Worm (Caenorhabditis elegans) whole organism, L1 larva: ENCODE measurements around the gene math-42.

Experiments
- alr-1 ChIP-seq: fragments of 200-800 bp; sonication (Bioruptor generic); optimal IDR thresholded peaks from 2 replicates; lab custom pipeline; 2018; ENCODE audit warnings: borderline replicate concordance, mild to moderate bottlenecking, missing genetic modification characterization, missing compliant biosample characterization
- aly-2 ChIP-seq: fragments of 150-350 bp; optimal IDR thresholded peaks from 2 replicates; lab custom pipeline; 2014; ENCODE audit warnings: missing biosample characterization, missing genetic modification characterization
- ama-1 ChIP-seq: fragments of 150-350 bp; optimal IDR thresholded peaks from 2 replicates; lab custom pipeline; 2014
- efl-1 ChIP-seq, 4 experiments: fragments of 150-350 bp; optimal IDR thresholded peaks in 3 of 4; peaks in 1 of 4; 1 replicate in 1 of 4; 2 replicates in 3 of 4; lab custom pipeline; 2014; ENCODE audit warnings: missing biosample characterization in 2 of 4, missing genetic modification characterization in 2 of 4, missing genetic modification reagents in 2 of 4
- elt-2 ChIP-seq: sonication (generic microtip); optimal IDR thresholded peaks from 2 replicates; lab custom pipeline; 2016; ENCODE audit warnings: missing genetic modification characterization, mild to moderate bottlenecking, inconsistent platforms, missing compliant biosample characterization, missing genetic modification reagents
- irx-1 ChIP-seq: sonication (generic microtip); optimal IDR thresholded peaks from 2 replicates; lab custom pipeline; 2016; ENCODE audit warnings: missing genetic modification characterization, missing compliant biosample characterization
- mep-1 ChIP-seq: fragments of 150-350 bp; optimal IDR thresholded peaks from 2 replicates; lab custom pipeline; 2014; ENCODE audit warnings: missing biosample characterization, missing genetic modification characterization
- nhr-237 ChIP-seq: fragments of 150-350 bp; optimal IDR thresholded peaks from 2 replicates; lab custom pipeline; 2014; ENCODE audit warnings: missing biosample characterization, missing genetic modification characterization
- nhr-28 ChIP-seq: fragments of 150-350 bp; optimal IDR thresholded peaks from 2 replicates; lab custom pipeline; 2014; ENCODE audit warnings: missing biosample characterization, missing genetic modification characterization
- nhr-90 ChIP-seq: sonication (generic microtip); optimal IDR thresholded peaks from 2 replicates; lab custom pipeline; 2016; ENCODE audit warnings: mild to moderate bottlenecking, missing genetic modification characterization, missing compliant biosample characterization; ENCODE audit not compliant: poor library complexity
- skn-1 ChIP-seq: fragments of 150-350 bp; optimal IDR thresholded peaks from 2 replicates; lab custom pipeline; 2014; ENCODE audit warnings: missing biosample characterization, missing genetic modification characterization
- swsn-7 ChIP-seq: sonication (generic microtip); optimal IDR thresholded peaks from 2 replicates; lab custom pipeline; 2016; ENCODE audit warnings: missing genetic modification characterization, missing compliant biosample characterization
- tbx-2 ChIP-seq: sonication (generic microtip); optimal IDR thresholded peaks from 2 replicates; lab custom pipeline; 2016; ENCODE audit warnings: missing genetic modification characterization, missing compliant biosample characterization
- unc-130 ChIP-seq: fragments of 150-350 bp; optimal IDR thresholded peaks from 2 replicates; lab custom pipeline; 2017; ENCODE audit warnings: missing biosample characterization, missing genetic modification characterization, inconsistent platforms

DNA sequence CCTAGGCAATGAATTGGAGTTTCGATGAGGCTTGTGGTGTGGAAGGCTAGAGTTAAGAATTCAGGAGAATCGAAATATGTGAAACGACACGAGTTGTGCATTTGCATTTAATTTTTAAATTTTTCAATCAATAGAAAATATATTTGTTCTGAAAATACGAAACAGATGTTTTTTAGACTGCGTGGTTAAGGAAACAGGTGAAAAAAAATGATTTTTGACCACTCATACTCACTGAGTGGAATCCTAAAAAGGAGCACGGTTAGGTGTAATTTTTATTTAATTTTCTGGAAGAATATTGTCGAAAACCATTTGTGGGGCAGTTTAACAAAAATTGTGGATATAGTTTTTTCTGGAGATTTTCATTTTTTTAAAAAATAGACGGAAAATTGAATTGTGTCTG, 17.1 kb downstream of the math-42 start, which contains the start of gene srh-195:
- TF ChIP-seq aly-2 (tag; lab: Kevin White, UChicago), result no peak
- no peak for TF ChIP-seq unc-130 (tag; lab: Kevin White, UChicago)
- no peak for TF ChIP-seq mep-1 (tag; lab: Kevin White, UChicago)
- TF ChIP-seq nhr-28 (tag; lab: Kevin White, UChicago), result no peak
- TF ChIP-seq elt-2, result no peak
- TF ChIP-seq skn-1 (tag; lab: Kevin White, UChicago), result no peak
- TF ChIP-seq ama-1 (lab: Kevin White, UChicago), result no peak
- no peak for TF ChIP-seq irx-1
- no peak for TF ChIP-seq nhr-237
- TF ChIP-seq alr-1, result no peak
- no peak for TF ChIP-seq nhr-90 (tag; lab: Kevin White, UChicago)
- no peak for TF ChIP-seq efl-1 (optimal IDR thresholded peaks at IDR 0.05; lab: Kevin White, UChicago)
- no peak for TF ChIP-seq efl-1 (GFP tag; optimal IDR thresholded peaks at IDR 0.05 in 1 of 2; lab: Kevin White, UChicago)
- TF ChIP-seq tbx-2 (tag; lab: Kevin White, UChicago), result no peak
- TF ChIP-seq swsn-7 (tag; lab: Kevin White, UChicago), result no peak
